Fruit fly (Drosophila melanogaster) whole organism, embryonic: ENCODE data around the gene amn.

Source experiments
- BEAF-32 ChIP-seq: fragments of 200-800 bp; sonication (Bioruptor generic); optimal IDR thresholded peaks from 3 replicates; lab custom pipeline; 2017; ENCODE audit warnings: missing biosample characterization, missing genetic modification characterization, mild to moderate bottlenecking, moderate library complexity, missing genetic modification reagents
- C15 ChIP-seq: fragments of 200-800 bp; sonication (Bioruptor generic); IDR thresholded peaks from 3 replicates; pipeline ENCODE4 v1.3.6; 2022; ENCODE audit warnings: missing biosample characterization, missing genetic modification characterization
- CG12104 ChIP-seq: fragments of 200-800 bp; sonication (Bioruptor generic); optimal IDR thresholded peaks from 3 replicates; lab custom pipeline; 2016; ENCODE audit warnings: missing biosample characterization, missing genetic modification characterization
- CG12219 ChIP-seq: fragments of 200-800 bp; sonication (Bioruptor generic); optimal IDR thresholded peaks from 3 replicates; lab custom pipeline; 2018; ENCODE audit warnings: missing biosample characterization, mild to moderate bottlenecking, missing genetic modification characterization
- CG14860 ChIP-seq: fragments of 200-800 bp; sonication (Bioruptor generic); IDR thresholded peaks from 3 replicates; pipeline ENCODE4 v1.3.6; 2022; ENCODE audit warnings: missing biosample characterization, missing genetic modification characterization; ENCODE audit not compliant: partially characterized antibody
- CG1603 ChIP-seq: fragments of 200-800 bp; sonication (Bioruptor generic); optimal IDR thresholded peaks from 2 replicates; lab custom pipeline; 2019; ENCODE audit warnings: missing biosample characterization, mild to moderate bottlenecking, missing genetic modification characterization, moderate library complexity
- CG17328 ChIP-seq: fragments of 200-800 bp; sonication (Bioruptor generic); IDR thresholded peaks from 2 replicates; pipeline ENCODE4 v1.3.6; 2022; ENCODE audit warnings: missing biosample characterization, missing genetic modification characterization
- CG17568 ChIP-seq: fragments of 200-800 bp; sonication (Bioruptor generic); optimal IDR thresholded peaks from 2 replicates; lab custom pipeline; 2018; ENCODE audit warnings: missing biosample characterization, mild to moderate bottlenecking, missing genetic modification characterization, moderate library complexity
- CG2116 ChIP-seq: fragments of 200-800 bp; sonication (Bioruptor generic); optimal IDR thresholded peaks from 3 replicates; lab custom pipeline; 2018; ENCODE audit warnings: missing biosample characterization, mild to moderate bottlenecking, missing genetic modification characterization
- CG2199 ChIP-seq: fragments of 200-800 bp; sonication (Bioruptor generic); IDR thresholded peaks from 3 replicates; pipeline ENCODE4 v1.3.6; 2022; ENCODE audit warnings: missing biosample characterization, missing genetic modification characterization
- CG3065 ChIP-seq: fragments of 200-800 bp; sonication (Bioruptor generic); optimal IDR thresholded peaks from 2 replicates; lab custom pipeline; 2016; ENCODE audit warnings: missing biosample characterization, missing genetic modification characterization
- CG3163 ChIP-seq: fragments of 200-800 bp; sonication (Bioruptor generic); optimal IDR thresholded peaks from 3 replicates; lab custom pipeline; 2016; ENCODE audit warnings: missing biosample characterization, missing genetic modification characterization
- CG4854 ChIP-seq: fragments of 200-800 bp; sonication (Bioruptor generic); optimal IDR thresholded peaks from 2 replicates; lab custom pipeline; 2016; ENCODE audit warnings: missing biosample characterization, missing genetic modification characterization, inconsistent platforms
- CG7963 ChIP-seq: fragments of 200-800 bp; sonication (Bioruptor generic); IDR thresholded peaks from 3 replicates; pipeline ENCODE4 v1.3.6; 2022; ENCODE audit warnings: missing biosample characterization, missing genetic modification characterization; ENCODE audit not compliant: partially characterized antibody
- CG8765 ChIP-seq: fragments of 200-800 bp; sonication (Bioruptor generic); IDR thresholded peaks from 2 replicates; pipeline ENCODE4 v1.3.6; 2022; ENCODE audit warnings: missing biosample characterization, missing genetic modification characterization
- CG8944 ChIP-seq: fragments of 200-800 bp; sonication (Bioruptor generic); optimal IDR thresholded peaks from 3 replicates; lab custom pipeline; 2016; ENCODE audit warnings: missing biosample characterization, missing genetic modification characterization
- CG9932 ChIP-seq: fragments of 200-800 bp; sonication (Bioruptor generic); IDR thresholded peaks from 2 replicates; pipeline ENCODE4 v1.3.6; 2022; ENCODE audit warnings: missing biosample characterization, missing genetic modification characterization
- Chrac-16 ChIP-seq: fragments of 200-800 bp; sonication (Bioruptor generic); optimal IDR thresholded peaks from 3 replicates; lab custom pipeline; 2016; ENCODE audit warnings: missing biosample characterization, missing genetic modification characterization
- Deaf1 ChIP-seq: fragments of 200-800 bp; optimal IDR thresholded peaks from 3 replicates; lab custom pipeline; 2019; ENCODE audit warnings: missing biosample characterization, mild to moderate bottlenecking, missing genetic modification characterization, moderate library complexity
- ERR ChIP-seq: fragments of 200-800 bp; sonication (Bioruptor generic); optimal IDR thresholded peaks from 2 replicates; lab custom pipeline; 2016; ENCODE audit warnings: missing biosample characterization, missing genetic modification characterization
- HLH4C ChIP-seq: fragments of 200-800 bp; sonication (Bioruptor generic); IDR thresholded peaks from 3 replicates; pipeline ENCODE4 v1.3.6; 2022; ENCODE audit warnings: missing biosample characterization, missing genetic modification characterization; ENCODE audit not compliant: partially characterized antibody
- Hand ChIP-seq: fragments of 200-800 bp; sonication (Bioruptor generic); optimal IDR thresholded peaks from 2 replicates; lab custom pipeline; 2017; ENCODE audit warnings: mild to moderate bottlenecking, missing biosample characterization, missing genetic modification reagents, missing genetic modification characterization
- HmgZ ChIP-seq: fragments of 200-800 bp; sonication (Bioruptor generic); optimal IDR thresholded peaks from 2 replicates; lab custom pipeline; 2018; ENCODE audit warnings: missing biosample characterization, mild to moderate bottlenecking, missing genetic modification characterization
- Hr78 ChIP-seq, 2 experiments: fragments of 200-800 bp in 1 of 2; fragments of >200 bp in 1 of 2; sonication (Bioruptor generic) in 1 of 2; optimal IDR thresholded peaks; 2 replicates each; lab custom pipeline; 2017 to 2019; ENCODE audit warnings: missing biosample characterization in 2 of 2, missing genetic modification characterization in 2 of 2, mild to moderate bottlenecking in 1 of 2, moderate library complexity in 1 of 2
- Meics ChIP-seq: fragments of 200-800 bp; sonication (Bioruptor generic); optimal IDR thresholded peaks from 2 replicates; lab custom pipeline; 2017; ENCODE audit warnings: missing biosample characterization, mild to moderate bottlenecking, missing genetic modification characterization
- NFAT ChIP-seq: fragments of 200-800 bp; sonication (Bioruptor generic); IDR thresholded peaks from 2 replicates; pipeline ENCODE4 v1.3.6; 2022; ENCODE audit warnings: missing biosample characterization, missing genetic modification characterization
- Sox100B ChIP-seq: fragments of 200-800 bp; sonication (Bioruptor generic); optimal IDR thresholded peaks from 3 replicates; lab custom pipeline; 2018; ENCODE audit warnings: missing biosample characterization, mild to moderate bottlenecking, missing genetic modification characterization
- Sry-β ChIP-seq: fragments of 200-800 bp; sonication (Bioruptor generic); optimal IDR thresholded peaks from 2 replicates; lab custom pipeline; 2018; ENCODE audit warnings: missing biosample characterization, mild to moderate bottlenecking, missing genetic modification characterization, moderate library complexity
- Trl ChIP-seq, 3 experiments: fragments of >200 bp in 2 of 3; fragments of 200-800 bp in 1 of 3; sonication (Bioruptor generic) in 1 of 3; optimal IDR thresholded peaks; 2 replicates in 1 of 3; 3 replicates in 2 of 3; lab custom pipeline; 2016 to 2017; ENCODE audit warnings: missing biosample characterization in 1 of 3, missing genetic modification characterization in 1 of 3
- abd-A ChIP-seq: fragments of 200-800 bp; sonication (Bioruptor generic); optimal IDR thresholded peaks from 3 replicates; lab custom pipeline; 2019; ENCODE audit warnings: missing biosample characterization, mild to moderate bottlenecking, missing genetic modification characterization, moderate library complexity
- cato ChIP-seq: fragments of 200-800 bp; sonication (Bioruptor generic); optimal IDR thresholded peaks from 2 replicates; lab custom pipeline; 2016; ENCODE audit warnings: missing biosample characterization, missing genetic modification characterization, borderline replicate concordance
- cg ChIP-seq: fragments of 200-800 bp; sonication (Bioruptor generic); optimal IDR thresholded peaks from 3 replicates; lab custom pipeline; 2019; ENCODE audit warnings: missing biosample characterization, mild to moderate bottlenecking, missing genetic modification characterization, moderate library complexity
- chif ChIP-seq, 2 experiments: fragments of 200-800 bp; sonication (Bioruptor generic); optimal IDR thresholded peaks; 3 replicates each; lab custom pipeline; 2016; ENCODE audit warnings: missing biosample characterization in 2 of 2, missing genetic modification characterization in 2 of 2
- chm ChIP-seq: fragments of 200-800 bp; sonication (Bioruptor generic); IDR thresholded peaks from 2 replicates; pipeline ENCODE4 v1.3.6; 2022; ENCODE audit warnings: missing biosample characterization, missing genetic modification characterization
- eve ChIP-seq, 2 experiments: fragments of >200 bp; optimal IDR thresholded peaks; 2 replicates each; lab custom pipeline; 2017; ENCODE audit warnings: missing biosample characterization in 2 of 2, missing genetic modification characterization in 2 of 2
- exex ChIP-seq: fragments of 200-800 bp; sonication (Bioruptor generic); optimal IDR thresholded peaks from 4 replicates; lab custom pipeline; 2018; ENCODE audit warnings: missing biosample characterization, mild to moderate bottlenecking, missing genetic modification characterization, moderate library complexity
- gcm2 ChIP-seq: fragments of 200-800 bp; sonication (Bioruptor generic); optimal IDR thresholded peaks from 2 replicates; lab custom pipeline; 2016; ENCODE audit warnings: missing biosample characterization, missing genetic modification characterization
- grau ChIP-seq: fragments of 200-800 bp; optimal IDR thresholded peaks from 3 replicates; lab custom pipeline; 2019; ENCODE audit warnings: missing biosample characterization, mild to moderate bottlenecking, missing genetic modification characterization, moderate library complexity
- hkb ChIP-seq, 2 experiments: fragments of 200-800 bp in 1 of 2; fragments of >200 bp in 1 of 2; sonication (Bioruptor generic) in 1 of 2; IDR thresholded peaks in 1 of 2; optimal IDR thresholded peaks in 1 of 2; 2 replicates each; pipeline versions ENCODE4 v1.3.6 to Lab custom; 2017 to 2022; ENCODE audit warnings: missing biosample characterization in 1 of 2, missing genetic modification characterization in 1 of 2
- kah ChIP-seq: fragments of 200-800 bp; sonication (Bioruptor generic); optimal IDR thresholded peaks from 2 replicates; lab custom pipeline; 2018; ENCODE audit warnings: missing biosample characterization, mild to moderate bottlenecking, missing genetic modification characterization
- ken ChIP-seq: fragments of 200-800 bp; sonication (Bioruptor generic); IDR thresholded peaks from 3 replicates; pipeline ENCODE4 v1.3.6; 2022; ENCODE audit warnings: missing biosample characterization, missing genetic modification characterization
- klu ChIP-seq: fragments of 200-800 bp; sonication (Bioruptor generic); IDR thresholded peaks from 2 replicates; pipeline ENCODE4 v1.3.6; 2022; ENCODE audit warnings: missing biosample characterization, missing genetic modification characterization
- lbe ChIP-seq: fragments of 200-800 bp; sonication (Bioruptor generic); optimal IDR thresholded peaks from 2 replicates; lab custom pipeline; 2016; ENCODE audit warnings: missing biosample characterization, mild to moderate bottlenecking, missing genetic modification characterization
- sens-2 ChIP-seq: fragments of 200-800 bp; sonication (Bioruptor generic); IDR thresholded peaks from 2 replicates; pipeline ENCODE4 v1.3.6; 2022; ENCODE audit warnings: missing biosample characterization, missing genetic modification characterization
- unpg ChIP-seq: fragments of 200-800 bp; sonication (Bioruptor generic); optimal IDR thresholded peaks from 3 replicates; lab custom pipeline; 2018; ENCODE audit warnings: missing biosample characterization, mild to moderate bottlenecking, missing genetic modification characterization, moderate library complexity
- zen2 ChIP-seq: fragments of 200-800 bp; sonication (Bioruptor generic); IDR thresholded peaks from 3 replicates; pipeline ENCODE4 v1.3.6; 2022; ENCODE audit warnings: missing biosample characterization, missing genetic modification characterization; ENCODE audit not compliant: partially characterized antibody
- zfh1 ChIP-seq: fragments of 200-800 bp; sonication (Bioruptor generic); IDR thresholded peaks from 3 replicates; pipeline ENCODE4 v1.3.6; 2022; ENCODE audit warnings: missing biosample characterization, missing genetic modification characterization

amn gene

dm6 chrX:19846701-19847383 is 43.0 kb downstream of the amn start (continued):
- peak in 1 of 2 experiments; percentile 74 for TF ChIP-seq Hr78 (GFP tag; optimal IDR thresholded peaks at IDR 0.05; lab: Kevin White, UChicago)
- TF ChIP-seq klu: peak; percentile 88
- TF ChIP-seq CG12104 (GFP tag; lab: Kevin White, UChicago): peak; percentile 86
- peak; percentile 96 for TF ChIP-seq ken (GFP tag; lab: Robert Waterston, UW)
- peak; percentile 95 for TF ChIP-seq unpg (GFP tag; lab: Kevin White, UChicago)
- peak; percentile 89 for TF ChIP-seq chm
- TF ChIP-seq Meics (GFP tag; lab: Kevin White, UChicago): peak; percentile 87
- TF ChIP-seq CG8944 (GFP tag; lab: Kevin White, UChicago): peak; percentile 95
- peak; percentile 83 for TF ChIP-seq cg
- peak; percentile 2 for TF ChIP-seq BEAF-32
- TF ChIP-seq zen2: no peak
- peak; percentile 85 for TF ChIP-seq CG17568 (GFP tag; lab: Kevin White, UChicago)
- peak; percentile 81 for TF ChIP-seq CG8765 (GFP tag; lab: Robert Waterston, UW)
- TF ChIP-seq exex (tag; lab: Kevin White, UChicago): peak; percentile 66
- TF ChIP-seq CG14860 (GFP tag; lab: Robert Waterston, UW): no peak
- TF ChIP-seq CG17328: peak; percentile 95
- no peak for TF ChIP-seq hkb (optimal IDR thresholded peaks at IDR 0.05; lab: Kevin White, UChicago)
- peak; percentile 96 for TF ChIP-seq hkb (GFP tag; IDR thresholded peaks at IDR 0.05; lab: Robert Waterston, UW)
- TF ChIP-seq Hand (GFP tag; lab: Kevin White, UChicago): peak; percentile 71
- no peak for TF ChIP-seq HLH4C (GFP tag; lab: Robert Waterston, UW)
- TF ChIP-seq CG7963 (GFP tag; lab: Robert Waterston, UW): no peak
- TF ChIP-seq Deaf1 (tag; lab: Kevin White, UChicago): peak; percentile 70
- TF ChIP-seq gcm2 (GFP tag; lab: Kevin White, UChicago): peak; percentile 55
- peak; percentile 88 for TF ChIP-seq ERR (GFP tag; lab: Kevin White, UChicago)
- peak; percentile 84 for TF ChIP-seq sens-2 (GFP tag; lab: Robert Waterston, UW)
- peak; percentile 1 to 6 for TF ChIP-seq Trl (optimal IDR thresholded peaks at IDR 0.05; lab: Kevin White, UChicago)
- peak; percentile 92 for TF ChIP-seq Trl (GFP tag; optimal IDR thresholded peaks at IDR 0.05; lab: Kevin White, UChicago)
- peak; percentile 87 for TF ChIP-seq abd-A
- peak; percentile 62 for TF ChIP-seq CG2116
- peak; percentile 93 for TF ChIP-seq HmgZ (tag; lab: Kevin White, UChicago)
- peak; percentile 88 for TF ChIP-seq Sox100B
- peak; percentile 90 for TF ChIP-seq grau (tag; lab: Kevin White, UChicago)
- peak; percentile 75 for TF ChIP-seq CG3065
- peak; percentile 95 for TF ChIP-seq Chrac-16
- peak; percentile 96 for TF ChIP-seq CG1603 (tag; lab: Kevin White, UChicago)
- peak; percentile 81 for TF ChIP-seq CG3163 (GFP tag; lab: Kevin White, UChicago)
- peak in 1 of 2 experiments; percentile 47 for TF ChIP-seq eve (GFP tag; optimal IDR thresholded peaks at IDR 0.05; lab: Kevin White, UChicago)
- TF ChIP-seq Sry-β (GFP tag; lab: Kevin White, UChicago): peak; percentile 54
- TF ChIP-seq C15: peak; percentile 86
- peak; percentile 94 to 96 for TF ChIP-seq chif (GFP tag; optimal IDR thresholded peaks at IDR 0.05; lab: Kevin White, UChicago)
- peak; percentile 86 for TF ChIP-seq NFAT
- peak; percentile 92 for TF ChIP-seq CG2199
- TF ChIP-seq CG4854: peak; percentile 86
- TF ChIP-seq lbe (GFP tag; lab: Kevin White, UChicago): peak; percentile 60
- TF ChIP-seq CG12219: peak; percentile 95
- peak; percentile 96 for TF ChIP-seq zfh1 (GFP tag; lab: Robert Waterston, UW)
- TF ChIP-seq kah (GFP tag; lab: Kevin White, UChicago): peak; percentile 82
- TF ChIP-seq CG9932: peak; percentile 86
- peak; percentile 88 for TF ChIP-seq cato (GFP tag; lab: Kevin White, UChicago)
